Fruit fly (Drosophila melanogaster): ENCODE results near the gene CG11000.

CG11000 gene

dm6 chr3R:5833948-5834504 lies 31.9 kb downstream of the CG11000 start (continued):
- TF ChIP-seq Hr78 (GFP tag; optimal IDR thresholded peaks at IDR 0.05), result no peak

DNA sequence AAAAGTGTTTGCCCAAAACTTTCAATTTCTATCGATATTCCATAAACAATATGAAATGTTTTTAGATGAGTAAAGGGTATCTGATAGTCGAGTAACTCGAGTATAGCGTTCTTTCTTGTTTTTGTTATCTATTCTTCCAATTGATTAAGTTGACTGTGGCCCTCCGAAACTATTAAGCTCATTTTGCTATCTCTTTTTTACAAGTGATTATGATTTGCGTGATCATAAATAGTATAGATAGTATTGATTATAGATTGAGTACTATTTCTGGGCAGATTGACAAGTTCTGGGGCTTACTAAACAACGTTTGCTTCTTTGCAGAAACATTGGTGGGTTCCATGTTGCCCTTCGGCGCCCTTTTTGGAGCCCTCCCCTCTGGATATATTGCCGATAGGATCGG lies 34.4 kb downstream of the CG11000 start:
- no peak for TF ChIP-seq sage (GFP tag; optimal IDR thresholded peaks at IDR 0.05)
- no peak for TF ChIP-seq CG32264 (GFP tag; optimal IDR thresholded peaks at IDR 0.05)
- TF ChIP-seq HLH106 (tag; optimal IDR thresholded peaks at IDR 0.05), result no peak
- TF ChIP-seq CrebA (GFP tag; optimal IDR thresholded peaks at IDR 0.05; ENCODE audit: borderline replicate concordance), result no peak
- TF ChIP-seq tai (GFP tag; optimal IDR thresholded peaks at IDR 0.05), result no peak
- TF ChIP-seq dmrt93B (GFP tag; optimal IDR thresholded peaks at IDR 0.05), result no peak
- no peak for TF ChIP-seq psq (GFP tag; optimal IDR thresholded peaks at IDR 0.05)
- no peak for TF ChIP-seq pan (optimal IDR thresholded peaks at IDR 0.05)
- TF ChIP-seq OdsH (GFP tag; optimal IDR thresholded peaks at IDR 0.05), result no peak
- TF ChIP-seq fru (GFP tag; optimal IDR thresholded peaks at IDR 0.05), result no peak
- no peak for TF ChIP-seq Dfd (GFP tag; optimal IDR thresholded peaks at IDR 0.05)

dm6 chr3R:5838683-5839365 lies 36.7 kb downstream of the CG11000 start:
- TF ChIP-seq Jra (GFP tag; optimal IDR thresholded peaks at IDR 0.05) (no peak), Hr83 (GFP tag; optimal IDR thresholded peaks at IDR 0.05; ENCODE audit: poor library complexity, severe bottlenecking) (peak; percentile 42), Rel (GFP tag; optimal IDR thresholded peaks at IDR 0.05) (no peak), Rel (tag; optimal IDR thresholded peaks at IDR 0.05) (peak; percentile 72), usp (GFP tag; optimal IDR thresholded peaks at IDR 0.05) (no peak), HLH106 (tag; optimal IDR thresholded peaks at IDR 0.05) (no peak), CG32264 (GFP tag; optimal IDR thresholded peaks at IDR 0.05) (no peak), Hr78 (GFP tag; optimal IDR thresholded peaks at IDR 0.05) (no peak), OdsH (GFP tag; optimal IDR thresholded peaks at IDR 0.05) (no peak), N (GFP tag; optimal IDR thresholded peaks at IDR 0.05) (no peak), foxo (GFP tag; optimal IDR thresholded peaks at IDR 0.05) (no peak), woc (GFP tag; optimal IDR thresholded peaks at IDR 0.05) (no peak), Hnf4 (GFP tag; optimal IDR thresholded peaks at IDR 0.05) (no peak)

DNA sequence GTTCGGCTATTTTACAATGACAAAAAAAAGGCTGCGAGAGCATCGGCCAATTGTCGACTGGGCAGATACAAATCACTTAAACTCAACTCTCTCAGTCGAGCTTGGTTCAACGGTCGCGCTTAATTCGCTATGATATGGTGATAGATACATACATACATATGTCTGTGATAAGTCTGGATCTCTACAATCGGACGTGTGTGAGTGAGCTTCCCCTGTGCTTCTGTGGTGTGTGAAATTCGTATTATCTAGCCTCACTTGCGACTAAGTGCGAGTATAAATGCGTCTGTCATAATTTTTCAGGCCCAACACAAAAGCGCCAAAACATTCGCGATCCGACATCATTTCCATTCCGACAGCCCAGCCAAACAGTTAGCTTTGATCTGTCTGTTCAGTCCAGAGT lies 38.7 kb downstream of the CG11000 start, which contains the start of gene CG1213:
Gene CG1213, plus strand, starts transcription at position 301 of the 400 bp plus-strand sequence.
- TF ChIP-seq Jra (GFP tag; optimal IDR thresholded peaks at IDR 0.05) (no peak), foxo (GFP tag; optimal IDR thresholded peaks at IDR 0.05) (no peak), Hr83 (GFP tag; optimal IDR thresholded peaks at IDR 0.05; ENCODE audit: poor library complexity, severe bottlenecking) (no peak), dsf (GFP tag; optimal IDR thresholded peaks at IDR 0.05; ENCODE audit: borderline replicate concordance) (no peak), rgr (GFP tag; optimal IDR thresholded peaks at IDR 0.05) (no peak), CG32264 (GFP tag; optimal IDR thresholded peaks at IDR 0.05) (no peak), woc (GFP tag; optimal IDR thresholded peaks at IDR 0.05) (no peak), sage (GFP tag; optimal IDR thresholded peaks at IDR 0.05) (no peak), psq (GFP tag; optimal IDR thresholded peaks at IDR 0.05) (no peak), Vsx2 (GFP tag; optimal IDR thresholded peaks at IDR 0.05; ENCODE audit: partially characterized antibody) (no peak), Sp1 (GFP tag; optimal IDR thresholded peaks at IDR 0.05) (no peak), Rel (GFP tag; optimal IDR thresholded peaks at IDR 0.05) (no peak), Rel (tag; optimal IDR thresholded peaks at IDR 0.05) (no peak)

- TF ChIP-seq Hr78 (GFP tag; optimal IDR thresholded peaks at IDR 0.05) (no peak), usp (GFP tag; optimal IDR thresholded peaks at IDR 0.05) (no peak), jim (GFP tag; optimal IDR thresholded peaks at IDR 0.05) (no peak), h (GFP tag; optimal IDR thresholded peaks at IDR 0.05) (peak; percentile 6), Mio (GFP tag; optimal IDR thresholded peaks at IDR 0.05) (no peak), Abd-B (GFP tag; optimal IDR thresholded peaks at IDR 0.05) (no peak)
Observed at dm6 chr3R:5841290-5841689, 39.2 kb downstream of the CG11000 start.

DNA sequence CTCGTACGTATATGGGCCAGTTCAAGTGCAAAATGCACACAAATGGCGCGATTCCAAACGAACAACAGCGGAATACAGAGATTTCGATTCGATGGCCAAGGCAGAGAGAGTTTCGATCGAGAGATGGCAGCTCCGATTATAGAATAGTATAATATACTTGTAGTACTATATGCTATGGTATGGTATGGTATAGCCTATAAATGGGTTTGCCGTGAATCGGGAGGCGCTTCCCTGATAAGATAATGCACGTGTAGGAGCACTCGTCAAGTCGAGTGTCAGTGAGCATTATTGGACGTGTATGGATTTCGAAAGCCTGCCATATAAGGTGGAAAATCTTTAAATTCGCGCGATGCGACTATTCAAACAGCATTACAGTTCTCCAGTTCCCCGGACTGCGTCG lies 41.4 kb downstream of the CG11000 start:
- TF ChIP-seq foxo (GFP tag; optimal IDR thresholded peaks at IDR 0.05) (no peak), dsf (GFP tag; optimal IDR thresholded peaks at IDR 0.05; ENCODE audit: borderline replicate concordance) (no peak), fru (GFP tag; optimal IDR thresholded peaks at IDR 0.05) (no peak), tai (GFP tag; optimal IDR thresholded peaks at IDR 0.05) (no peak), Dif (GFP tag; optimal IDR thresholded peaks at IDR 0.05; ENCODE audit: partially characterized antibody) (no peak), Abd-B (GFP tag; optimal IDR thresholded peaks at IDR 0.05) (no peak), dmrt93B (GFP tag; optimal IDR thresholded peaks at IDR 0.05) (no peak), Hnf4 (GFP tag; optimal IDR thresholded peaks at IDR 0.05) (no peak), CrebA (GFP tag; optimal IDR thresholded peaks at IDR 0.05; ENCODE audit: borderline replicate concordance) (no peak), Mio (GFP tag; optimal IDR thresholded peaks at IDR 0.05) (no peak), psq (GFP tag; optimal IDR thresholded peaks at IDR 0.05) (no peak), Rel (GFP tag; optimal IDR thresholded peaks at IDR 0.05) (no peak), Rel (tag; optimal IDR thresholded peaks at IDR 0.05) (no peak)
